Fruit fly (Drosophila melanogaster) whole organism, prepupa: ENCODE measurements around the gene CG6481.

ENCODE experiments used
- Blimp-1 ChIP-seq: fragments of 200-800 bp; sonication (Bioruptor generic); optimal IDR thresholded peaks from 3 replicates; lab custom pipeline; 2017; ENCODE audit warnings: missing biosample characterization, missing genetic modification characterization, mild to moderate bottlenecking, moderate library complexity, missing genetic modification reagents
- CG10631 ChIP-seq: fragments of 200-800 bp; sonication (Bioruptor generic); optimal IDR thresholded peaks from 2 replicates; lab custom pipeline; 2016; ENCODE audit warnings: missing biosample characterization, missing genetic modification characterization
- CG10669 ChIP-seq: fragments of 200-800 bp; sonication (Bioruptor generic); optimal IDR thresholded peaks from 3 replicates; lab custom pipeline; 2018; ENCODE audit warnings: missing biosample characterization, mild to moderate bottlenecking, missing genetic modification characterization, moderate library complexity
- CG11294 ChIP-seq: fragments of 200-800 bp; sonication (Bioruptor generic); IDR thresholded peaks from 2 replicates; pipeline ENCODE4 v1.3.6; 2022; ENCODE audit warnings: missing biosample characterization, missing genetic modification characterization
- CG11762 ChIP-seq: fragments of 200-800 bp; sonication (Bioruptor generic); optimal IDR thresholded peaks from 3 replicates; lab custom pipeline; 2016; ENCODE audit warnings: missing biosample characterization, missing genetic modification characterization; ENCODE audit not compliant: insufficient read depth
- CG11902 ChIP-seq: fragments of 200-800 bp; sonication (Bioruptor generic); optimal IDR thresholded peaks from 3 replicates; lab custom pipeline; 2016; ENCODE audit warnings: missing biosample characterization, missing genetic modification characterization
- CG15336 ChIP-seq: fragments of 200-800 bp; sonication (Bioruptor generic); IDR thresholded peaks from 2 replicates; pipeline ENCODE4 v1.3.6; 2022; ENCODE audit warnings: missing biosample characterization, missing genetic modification characterization
- CG16779 ChIP-seq: fragments of 200-800 bp; sonication (Bioruptor generic); optimal IDR thresholded peaks from 3 replicates; lab custom pipeline; 2017; ENCODE audit warnings: missing biosample characterization, mild to moderate bottlenecking, missing genetic modification characterization
- CG31627 ChIP-seq: fragments of 200-800 bp; sonication (Bioruptor generic); optimal IDR thresholded peaks from 3 replicates; lab custom pipeline; 2016; ENCODE audit warnings: missing biosample characterization, missing genetic modification characterization
- CG34406 ChIP-seq: fragments of 200-800 bp; sonication (Bioruptor generic); optimal IDR thresholded peaks from 3 replicates; lab custom pipeline; 2016; ENCODE audit warnings: missing biosample characterization, missing genetic modification characterization
- CG6163 ChIP-seq: fragments of 200-800 bp; sonication (Bioruptor generic); IDR thresholded peaks from 3 replicates; pipeline ENCODE4 v1.3.6; 2022; ENCODE audit warnings: missing biosample characterization, missing genetic modification characterization
- CG6276 ChIP-seq: fragments of 200-800 bp; sonication (Bioruptor generic); optimal IDR thresholded peaks from 2 replicates; lab custom pipeline; 2017; ENCODE audit warnings: missing biosample characterization, mild to moderate bottlenecking, missing genetic modification characterization
- CG6792 ChIP-seq: fragments of 200-800 bp; sonication (Bioruptor generic); optimal IDR thresholded peaks from 3 replicates; lab custom pipeline; 2016; ENCODE audit warnings: missing biosample characterization, missing genetic modification characterization
- CG6808 ChIP-seq: fragments of 200-800 bp; sonication (Bioruptor generic); optimal IDR thresholded peaks from 3 replicates; lab custom pipeline; 2017; ENCODE audit warnings: missing biosample characterization, missing genetic modification characterization, mild to moderate bottlenecking, moderate library complexity, missing genetic modification reagents
- CG8319 ChIP-seq: fragments of 200-800 bp; sonication (Bioruptor generic); optimal IDR thresholded peaks from 3 replicates; lab custom pipeline; 2016; ENCODE audit warnings: missing biosample characterization, missing genetic modification characterization
- CG9139 ChIP-seq: fragments of 200-800 bp; sonication (Bioruptor generic); optimal IDR thresholded peaks from 3 replicates; lab custom pipeline; 2017; ENCODE audit warnings: missing biosample characterization, mild to moderate bottlenecking, missing genetic modification characterization
- Eip75B ChIP-seq: fragments of 200-800 bp; sonication (Bioruptor generic); optimal IDR thresholded peaks from 3 replicates; lab custom pipeline; 2016; ENCODE audit warnings: missing biosample characterization, missing genetic modification characterization
- Eip78C ChIP-seq: fragments of 200-800 bp; sonication (Bioruptor generic); peaks from one replicate; lab custom pipeline; 2016; ENCODE audit warnings: missing biosample characterization, missing genetic modification characterization
- Eip93F ChIP-seq: fragments of 200-800 bp; sonication (Bioruptor generic); optimal IDR thresholded peaks from 2 replicates; lab custom pipeline; 2016; ENCODE audit warnings: missing biosample characterization, mild to moderate bottlenecking, missing genetic modification characterization
- Ets21C ChIP-seq: fragments of 200-800 bp; sonication (Bioruptor generic); optimal IDR thresholded peaks from 3 replicates; lab custom pipeline; 2016; ENCODE audit warnings: missing biosample characterization, missing genetic modification characterization
- Ets96B ChIP-seq: fragments of 200-800 bp; optimal IDR thresholded peaks from 2 replicates; lab custom pipeline; 2019; ENCODE audit warnings: missing biosample characterization, mild to moderate bottlenecking, missing genetic modification characterization, moderate library complexity
- Gug ChIP-seq: fragments of 200-800 bp; sonication (Bioruptor generic); IDR thresholded peaks from 2 replicates; pipeline ENCODE4 v1.3.6; 2022; ENCODE audit warnings: missing biosample characterization, missing genetic modification characterization
- Hr38 ChIP-seq: sonication (Bioruptor generic); optimal IDR thresholded peaks from 2 replicates; lab custom pipeline; 2016; ENCODE audit warnings: missing biosample characterization, missing genetic modification characterization
- Hr4 ChIP-seq: fragments of 200-800 bp; sonication (Bioruptor generic); optimal IDR thresholded peaks from 3 replicates; lab custom pipeline; 2016; ENCODE audit warnings: missing biosample characterization, missing genetic modification characterization
- Lpt ChIP-seq: fragments of 200-800 bp; sonication (Bioruptor generic); optimal IDR thresholded peaks from 3 replicates; lab custom pipeline; 2016; ENCODE audit warnings: missing biosample characterization, missing genetic modification characterization
- Met ChIP-seq: fragments of 200-800 bp; sonication (Bioruptor generic); optimal IDR thresholded peaks from 3 replicates; lab custom pipeline; 2016; ENCODE audit warnings: missing biosample characterization, missing genetic modification characterization
- OdsH ChIP-seq: fragments of 200-800 bp; sonication (Bioruptor generic); optimal IDR thresholded peaks from 3 replicates; lab custom pipeline; 2016; ENCODE audit warnings: missing biosample characterization, missing genetic modification characterization
- Smox ChIP-seq: fragments of 200-800 bp; sonication (Bioruptor generic); optimal IDR thresholded peaks from 3 replicates; lab custom pipeline; 2016; ENCODE audit warnings: missing biosample characterization, missing genetic modification characterization
- Sox102F ChIP-seq: fragments of 200-800 bp; sonication (Bioruptor generic); optimal IDR thresholded peaks from 2 replicates; lab custom pipeline; 2016; ENCODE audit warnings: missing biosample characterization, mild to moderate bottlenecking, missing genetic modification characterization
- Sox14 ChIP-seq: fragments of 200-800 bp; sonication (Bioruptor generic); optimal IDR thresholded peaks from 3 replicates; lab custom pipeline; 2016; ENCODE audit warnings: missing biosample characterization, missing genetic modification characterization
- Sox15 ChIP-seq: fragments of 200-800 bp; sonication (Bioruptor generic); optimal IDR thresholded peaks from 3 replicates; lab custom pipeline; 2016; ENCODE audit warnings: missing biosample characterization, missing genetic modification characterization
- achi ChIP-seq: fragments of 200-800 bp; sonication (Bioruptor generic); optimal IDR thresholded peaks from 3 replicates; lab custom pipeline; 2016; ENCODE audit warnings: missing biosample characterization, missing genetic modification characterization
- acj6 ChIP-seq: fragments of 200-800 bp; sonication (Bioruptor generic); optimal IDR thresholded peaks from 3 replicates; lab custom pipeline; 2016; ENCODE audit warnings: missing biosample characterization, missing genetic modification characterization
- cyc ChIP-seq: fragments of 200-800 bp; sonication (Bioruptor generic); optimal IDR thresholded peaks from 3 replicates; lab custom pipeline; 2016; ENCODE audit warnings: missing biosample characterization, missing genetic modification characterization
- dac ChIP-seq: fragments of 200-800 bp; sonication (Bioruptor generic); optimal IDR thresholded peaks from 2 replicates; lab custom pipeline; 2017; ENCODE audit warnings: missing biosample characterization, mild to moderate bottlenecking, missing genetic modification characterization
- dsx ChIP-seq: fragments of 200-800 bp; optimal IDR thresholded peaks from 3 replicates; lab custom pipeline; 2019; ENCODE audit warnings: missing biosample characterization, mild to moderate bottlenecking, missing genetic modification characterization, moderate library complexity; ENCODE audit not compliant: poor library complexity, severe bottlenecking
- eg ChIP-seq: fragments of 200-800 bp; sonication (Bioruptor generic); IDR thresholded peaks from 3 replicates; pipeline ENCODE4 v1.3.6; 2022; ENCODE audit warnings: missing biosample characterization, missing genetic modification characterization
- esn ChIP-seq: fragments of 200-800 bp; sonication (Bioruptor generic); optimal IDR thresholded peaks from 2 replicates; lab custom pipeline; 2016; ENCODE audit warnings: missing biosample characterization, mild to moderate bottlenecking, missing genetic modification characterization, moderate library complexity
- fd59A ChIP-seq: fragments of 200-800 bp; sonication (Bioruptor generic); optimal IDR thresholded peaks from 2 replicates; lab custom pipeline; 2017; ENCODE audit warnings: missing biosample characterization, mild to moderate bottlenecking, missing genetic modification characterization, missing genetic modification reagents
- fd85E ChIP-seq: fragments of 200-800 bp; sonication (Bioruptor generic); optimal IDR thresholded peaks from 3 replicates; lab custom pipeline; 2016; ENCODE audit warnings: missing biosample characterization, missing genetic modification characterization
- fkh ChIP-seq: fragments of 200-800 bp; sonication (Bioruptor generic); optimal IDR thresholded peaks from 3 replicates; lab custom pipeline; 2017; ENCODE audit warnings: missing biosample characterization, mild to moderate bottlenecking, missing genetic modification characterization, moderate library complexity
- lz ChIP-seq: fragments of 200-800 bp; sonication (Bioruptor generic); optimal IDR thresholded peaks from 3 replicates; lab custom pipeline; 2016; ENCODE audit warnings: missing biosample characterization, missing genetic modification characterization
- net ChIP-seq: fragments of 200-800 bp; sonication (Bioruptor generic); optimal IDR thresholded peaks from 3 replicates; lab custom pipeline; 2016; ENCODE audit warnings: missing biosample characterization, missing genetic modification characterization
- pdm3 ChIP-seq: fragments of 200-800 bp; sonication (Bioruptor generic); optimal IDR thresholded peaks from 3 replicates; lab custom pipeline; 2016; ENCODE audit warnings: missing biosample characterization, missing genetic modification characterization
- salr ChIP-seq, 2 experiments: fragments of 200-800 bp; sonication (Bioruptor generic); optimal IDR thresholded peaks; 3 replicates each; lab custom pipeline; 2016 to 2018; ENCODE audit warnings: missing biosample characterization in 2 of 2, missing genetic modification characterization in 2 of 2, mild to moderate bottlenecking in 1 of 2
- spab ChIP-seq: fragments of 200-800 bp; sonication (Bioruptor generic); optimal IDR thresholded peaks from 2 replicates; lab custom pipeline; 2017; ENCODE audit warnings: missing biosample characterization, mild to moderate bottlenecking, missing genetic modification characterization, missing genetic modification reagents
- ss ChIP-seq, 2 experiments: fragments of 200-800 bp; sonication (Bioruptor generic); optimal IDR thresholded peaks; 2 replicates in 1 of 2; 3 replicates in 1 of 2; lab custom pipeline; 2017 to 2018; ENCODE audit warnings: mild to moderate bottlenecking in 2 of 2, missing biosample characterization in 2 of 2, missing genetic modification characterization in 2 of 2, moderate library complexity in 1 of 2

Gene CG6481

dm6 chrX:18558583-18558982 is 36.3 kb upstream of the CG6481 start (continued):
- peak; percentile 2 for TF ChIP-seq dsx
- peak; percentile 36 for TF ChIP-seq CG10631 (GFP tag; lab: Kevin White, UChicago)
- peak; percentile 49; the same call in 1 of the 2 replicates for TF ChIP-seq CG11294 (GFP tag; lab: Robert Waterston, UW)
- no peak for TF ChIP-seq Lpt (GFP tag; lab: Kevin White, UChicago)
- peak; percentile 50 for TF ChIP-seq CG10669 (GFP tag; lab: Kevin White, UChicago)
- TF ChIP-seq Eip93F, result no peak
- TF ChIP-seq CG6792 (GFP tag; lab: Kevin White, UChicago), result peak; percentile 18
- peak; percentile 33 for TF ChIP-seq fd59A (GFP tag; lab: Kevin White, UChicago)
- no peak for TF ChIP-seq Sox15 (GFP tag; lab: Kevin White, UChicago)
- peak; percentile 30 for TF ChIP-seq CG11762
- TF ChIP-seq net (GFP tag; lab: Kevin White, UChicago), result peak; percentile 16
- TF ChIP-seq spab (GFP tag; lab: Kevin White, UChicago), result peak; percentile 11
- TF ChIP-seq esn (GFP tag; lab: Kevin White, UChicago), result no peak
- no peak for TF ChIP-seq cyc (GFP tag; lab: Kevin White, UChicago)
- peak; percentile 39 for TF ChIP-seq achi
- peak; percentile 21 for TF ChIP-seq Sox14 (GFP tag; lab: Kevin White, UChicago)
- 0 out of 3 replicates have a peak, but pooled peaks have one; percentile 42 for TF ChIP-seq CG6163 (GFP tag; lab: Robert Waterston, UW)
- TF ChIP-seq Ets21C, result no peak
- TF ChIP-seq Smox, result no peak
- no peak for TF ChIP-seq CG8319 (GFP tag; lab: Kevin White, UChicago)
- TF ChIP-seq CG15336, result peak; percentile 72
- TF ChIP-seq CG11902, result no peak

DNA sequence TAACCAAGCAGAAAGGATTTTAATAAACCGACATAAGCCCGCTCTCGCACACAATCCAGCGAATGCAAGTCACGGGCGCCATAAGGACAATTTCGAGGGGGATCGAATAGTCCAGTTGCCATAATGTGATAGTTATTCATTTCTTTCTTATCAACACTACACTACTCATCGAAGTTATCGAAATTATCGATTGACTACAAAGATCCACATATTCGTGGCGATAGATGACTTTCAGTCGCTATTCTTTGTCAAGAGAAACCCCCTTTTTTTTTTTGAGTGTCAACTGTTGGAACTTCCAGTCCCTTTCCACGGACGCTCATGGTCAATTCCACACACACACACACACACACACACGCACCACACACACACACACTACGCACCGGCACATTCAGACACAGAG is 32.3 kb upstream of the CG6481 start:
- TF ChIP-seq dsx (peak; percentile 70), CG9139 (GFP tag; lab: Kevin White, UChicago) (peak; percentile 58), lz (peak; percentile 88), Hr4 (GFP tag; lab: Kevin White, UChicago) (peak; percentile 55), CG16779 (tag; lab: Kevin White, UChicago) (peak; percentile 67), Met (GFP tag; lab: Kevin White, UChicago) (peak; percentile 82), fkh (GFP tag; lab: Kevin White, UChicago) (no peak), Gug (GFP tag; lab: Robert Waterston, UW) (peak; percentile 40), Sox102F (peak; percentile 72), CG34406 (peak; percentile 86), Smox (peak; percentile 84), Blimp-1 (peak; percentile 33), net (GFP tag; lab: Kevin White, UChicago) (peak; percentile 80), CG15336 (peak; percentile 54), fd85E (GFP tag; lab: Kevin White, UChicago) (peak; percentile 65), CG6792 (GFP tag; lab: Kevin White, UChicago) (peak; percentile 87), Eip78C (GFP tag; lab: Kevin White, UChicago) (peak; percentile 96), CG6163 (GFP tag; lab: Robert Waterston, UW) (peak; percentile 71), pdm3 (GFP tag; lab: Kevin White, UChicago) (peak; percentile 88), Sox14 (GFP tag; lab: Kevin White, UChicago) (peak; percentile 88), Eip75B (GFP tag; lab: Kevin White, UChicago) (peak; percentile 87), ss (GFP tag; optimal IDR thresholded peaks at IDR 0.05; lab: Kevin White, UChicago) (peak; percentile 80 to 88), salr (GFP tag; optimal IDR thresholded peaks at IDR 0.05; lab: Kevin White, UChicago) (peak; percentile 52 to 80), OdsH (peak; percentile 88), CG11902 (peak; percentile 90), Ets21C (peak; percentile 89), dac (GFP tag; lab: Kevin White, UChicago) (peak; percentile 30), esn (GFP tag; lab: Kevin White, UChicago) (peak; percentile 86), acj6 (GFP tag; lab: Kevin White, UChicago) (peak; percentile 84), Eip93F (no peak), CG6276 (peak; percentile 28), CG10631 (GFP tag; lab: Kevin White, UChicago) (peak; percentile 80), Hr38 (GFP tag; lab: Kevin White, UChicago) (no peak), eg (GFP tag; lab: Robert Waterston, UW) (peak; percentile 64; the same call in 2 of the 3 replicates), fd59A (GFP tag; lab: Kevin White, UChicago) (peak; percentile 87), cyc (GFP tag; lab: Kevin White, UChicago) (peak; percentile 87), CG11762 (peak; percentile 71), CG31627 (GFP tag; lab: Kevin White, UChicago) (peak; percentile 90), CG8319 (GFP tag; lab: Kevin White, UChicago) (peak; percentile 80), CG6808 (GFP tag; lab: Kevin White, UChicago) (peak; percentile 87), spab (GFP tag; lab: Kevin White, UChicago) (peak; percentile 83), Ets96B (tag; lab: Kevin White, UChicago) (peak; percentile 81)
